Fruit fly (Drosophila melanogaster): ENCODE results near the gene fbl.

DNA sequence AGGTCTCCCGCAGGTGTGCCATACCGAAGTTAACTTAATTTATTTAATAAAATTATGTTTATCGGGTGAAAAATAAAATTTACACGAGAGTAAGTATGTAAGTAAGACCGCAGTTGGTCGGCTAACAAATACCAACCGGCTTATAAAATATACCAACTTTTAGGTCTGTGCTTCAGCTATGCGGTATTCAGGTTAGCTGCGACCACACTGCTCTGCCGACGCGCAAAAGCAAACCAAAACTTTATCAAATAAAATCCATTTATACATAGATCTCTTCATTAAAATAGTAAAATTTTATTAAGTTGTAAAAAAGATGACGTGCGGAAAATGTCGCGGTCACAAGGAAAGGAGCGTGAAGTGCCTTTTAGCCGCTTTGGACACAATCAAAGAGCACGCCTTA lies 51.8 kb downstream of the fbl start, which contains the start of the genes mRpL15 and CtIP:
- no peak for TF ChIP-seq cic (GFP tag; optimal IDR thresholded peaks at IDR 0.05)
- TF ChIP-seq ovo (GFP tag; optimal IDR thresholded peaks at IDR 0.05): no peak
- TF ChIP-seq kay (GFP tag; ENCODE audit: borderline replicate concordance): no peak
- TF ChIP-seq CG11617 (GFP tag; optimal IDR thresholded peaks at IDR 0.05): no peak
- TF ChIP-seq Clk (GFP tag; optimal IDR thresholded peaks at IDR 0.05): no peak
- no peak for TF ChIP-seq pad (GFP tag; optimal IDR thresholded peaks at IDR 0.05)
- TF ChIP-seq CG7045 (GFP tag; optimal IDR thresholded peaks at IDR 0.05): no peak
- TF ChIP-seq Hr96 (GFP tag; optimal IDR thresholded peaks at IDR 0.05): no peak
